Fruit fly (Drosophila melanogaster) whole organism, wandering third instar larva: Measurements from ENCODE around the gene PrBP.
A peak's percentile ranks its signal among the peaks of the same experiment; 100 is the strongest.

Experiments
- Dfd ChIP-seq: fragments of >200 bp; optimal IDR thresholded peaks from 2 replicates; lab custom pipeline; 2017; ENCODE audit warnings: missing biosample characterization, missing genetic modification characterization
- Jra ChIP-seq: sonication (Bioruptor generic); optimal IDR thresholded peaks from 2 replicates; lab custom pipeline; 2016; ENCODE audit warnings: missing biosample characterization, missing genetic modification characterization
- ey ChIP-seq: fragments of 200-800 bp; sonication (Bioruptor generic); optimal IDR thresholded peaks from 2 replicates; lab custom pipeline; 2016; ENCODE audit warnings: missing biosample characterization, missing genetic modification characterization
- foxo ChIP-seq, 2 experiments: fragments of 200-800 bp; sonication (Bioruptor generic); optimal IDR thresholded peaks; 2 replicates in 1 of 2; 3 replicates in 1 of 2; lab custom pipeline; 2016 to 2017; ENCODE audit warnings: missing biosample characterization in 2 of 2, missing genetic modification characterization in 2 of 2
- h ChIP-seq: fragments of 200-800 bp; sonication (Bioruptor generic); optimal IDR thresholded peaks from 3 replicates; lab custom pipeline; 2016; ENCODE audit warnings: missing biosample characterization, mild to moderate bottlenecking, missing genetic modification characterization
- lola ChIP-seq: fragments of >200 bp; optimal IDR thresholded peaks from 2 replicates; lab custom pipeline; 2017; ENCODE audit warnings: missing biosample characterization, missing genetic modification characterization
- usp ChIP-seq: fragments of >200 bp; optimal IDR thresholded peaks from 2 replicates; lab custom pipeline; 2017; ENCODE audit warnings: missing biosample characterization, missing genetic modification characterization

DNA sequence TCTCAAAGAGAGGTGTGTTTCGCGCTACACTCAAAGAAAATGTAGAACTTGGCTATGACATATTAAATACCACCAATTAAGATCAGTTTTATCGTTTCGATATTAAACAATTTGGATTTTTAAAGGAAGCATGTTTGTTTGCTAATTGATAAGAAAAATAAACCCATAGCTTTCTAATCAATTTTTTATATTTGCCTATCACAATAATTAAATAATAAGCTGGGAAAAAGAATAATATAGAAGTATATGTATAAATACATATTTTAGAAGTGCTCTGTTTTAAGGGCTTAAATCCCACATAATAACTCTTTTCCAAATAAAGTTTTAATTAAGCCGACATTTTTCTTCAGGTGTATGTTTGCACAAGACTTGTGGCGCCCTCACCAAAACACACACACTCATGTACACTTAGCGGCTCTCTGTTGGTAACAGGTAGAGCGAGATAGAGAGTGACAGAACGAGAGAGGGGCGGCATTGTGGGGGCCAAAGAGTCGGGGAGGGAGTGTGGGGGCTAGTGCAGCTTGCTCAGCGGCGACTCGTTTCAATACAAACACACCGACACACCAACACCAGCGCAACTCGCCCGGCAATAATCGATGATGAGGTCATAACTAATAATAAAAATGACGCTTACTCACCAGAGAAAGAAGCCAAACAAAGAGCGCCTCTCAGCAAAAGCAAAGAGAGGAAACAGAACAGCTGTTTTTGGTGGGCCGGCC, 32.0 kb upstream of the PrBP start:
- no peak for TF ChIP-seq usp (GFP tag; lab: Kevin White, UChicago)
- TF ChIP-seq h (GFP tag; lab: Kevin White, UChicago): peak; percentile 88
- TF ChIP-seq Dfd (GFP tag; lab: Kevin White, UChicago): no peak
- peak in 1 of 2 experiments; percentile 92 for TF ChIP-seq foxo (GFP tag; optimal IDR thresholded peaks at IDR 0.05; lab: Kevin White, UChicago)
- peak; percentile 95 for TF ChIP-seq Jra (GFP tag; lab: Kevin White, UChicago)
- TF ChIP-seq lola (GFP tag; lab: Kevin White, UChicago): no peak
- peak; percentile 79 for TF ChIP-seq ey (GFP tag; lab: Kevin White, UChicago)
